Worm (Caenorhabditis elegans): ENCODE measurements around the gene fbxl-4.

fbxl-4 gene

DNA sequence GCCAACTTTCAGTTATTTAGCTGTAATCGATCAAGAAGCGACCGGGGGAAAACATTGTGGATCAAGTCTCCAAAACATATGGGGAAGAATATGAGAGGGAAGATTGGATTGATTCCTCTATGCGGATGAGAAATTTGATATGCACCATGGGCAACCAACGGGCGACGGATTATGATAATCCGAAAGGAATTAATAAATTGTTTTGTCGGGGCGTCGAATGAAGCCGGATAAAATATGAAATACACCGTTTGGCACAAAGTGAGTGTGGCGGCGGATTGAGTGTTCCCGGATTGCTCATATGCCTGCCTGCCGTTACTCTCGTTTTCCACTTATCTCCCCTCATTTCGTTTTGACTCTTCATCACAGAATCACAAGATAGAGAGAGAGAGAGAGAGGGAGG is 20.7 kb downstream of the fbxl-4 start:
- TF ChIP-seq flh-1 (GFP tag; optimal IDR thresholded peaks at IDR 0.05) = no peak
- no peak for TF ChIP-seq cnd-1 (tag; optimal IDR thresholded peaks at IDR 0.05)

DNA sequence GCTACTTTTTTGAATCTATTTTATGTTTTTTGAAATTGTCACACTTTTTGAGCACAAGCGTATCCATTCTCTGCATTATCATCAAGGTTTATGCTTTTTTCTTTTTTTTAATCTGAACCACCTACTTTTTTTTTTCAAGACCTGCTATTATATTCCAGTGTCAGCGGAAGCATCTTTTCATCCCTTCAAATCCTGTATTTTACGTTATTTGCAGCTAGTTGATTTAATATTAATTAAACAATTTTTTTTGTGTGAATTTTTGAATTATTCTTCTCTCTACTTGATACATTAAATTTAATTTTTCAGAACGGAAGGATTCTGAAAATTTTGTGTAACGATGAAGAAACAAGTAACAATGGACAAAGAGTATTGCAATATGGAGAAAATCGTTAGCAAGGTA is 21.1 kb downstream of the fbxl-4 start, which contains the start of gene C25B8.8:
C25B8.8 (plus strand) TSS at position 301 of the 400 bp plus-strand sequence.
- no peak for TF ChIP-seq lin-13 (tag; optimal IDR thresholded peaks at IDR 0.05)
- no peak for TF ChIP-seq mep-1 (tag; optimal IDR thresholded peaks at IDR 0.05)
- TF ChIP-seq ceh-43 (GFP tag; optimal IDR thresholded peaks at IDR 0.05) = no peak
- no peak for TF ChIP-seq nhr-237 (tag; optimal IDR thresholded peaks at IDR 0.05)
- TF ChIP-seq lin-32 (GFP tag; optimal IDR thresholded peaks at IDR 0.05) = no peak
- TF ChIP-seq lsy-2 (tag; optimal IDR thresholded peaks at IDR 0.05) = no peak
- TF ChIP-seq flh-1 (GFP tag; optimal IDR thresholded peaks at IDR 0.05) = no peak
- TF ChIP-seq cnd-1 (tag; optimal IDR thresholded peaks at IDR 0.05) = no peak
- TF ChIP-seq ceh-39 (tag; optimal IDR thresholded peaks at IDR 0.05) = no peak
- no peak for TF ChIP-seq mab-5 (tag; optimal IDR thresholded peaks at IDR 0.05)
- TF ChIP-seq ces-1 (GFP tag; optimal IDR thresholded peaks at IDR 0.05) = no peak
- no peak for TF ChIP-seq snpc-4 (tag; optimal IDR thresholded peaks at IDR 0.05)
- TF ChIP-seq nhr-76 (tag; optimal IDR thresholded peaks at IDR 0.05) = no peak
- TF ChIP-seq nhr-2 (tag; optimal IDR thresholded peaks at IDR 0.05) = no peak
- TF ChIP-seq ceh-83 (GFP tag; optimal IDR thresholded peaks at IDR 0.05) = no peak
- TF ChIP-seq unc-120 (tag; optimal IDR thresholded peaks at IDR 0.05; ENCODE audit: poor library complexity, severe bottlenecking) = no peak
- no peak for TF ChIP-seq sptf-1 (tag; optimal IDR thresholded peaks at IDR 0.05)
- TF ChIP-seq M03D4.4 (tag; optimal IDR thresholded peaks at IDR 0.05) = no peak
- no peak for TF ChIP-seq drap-1 (GFP tag; optimal IDR thresholded peaks at IDR 0.05)
- TF ChIP-seq bed-3 (GFP tag; optimal IDR thresholded peaks at IDR 0.05) = no peak

DNA sequence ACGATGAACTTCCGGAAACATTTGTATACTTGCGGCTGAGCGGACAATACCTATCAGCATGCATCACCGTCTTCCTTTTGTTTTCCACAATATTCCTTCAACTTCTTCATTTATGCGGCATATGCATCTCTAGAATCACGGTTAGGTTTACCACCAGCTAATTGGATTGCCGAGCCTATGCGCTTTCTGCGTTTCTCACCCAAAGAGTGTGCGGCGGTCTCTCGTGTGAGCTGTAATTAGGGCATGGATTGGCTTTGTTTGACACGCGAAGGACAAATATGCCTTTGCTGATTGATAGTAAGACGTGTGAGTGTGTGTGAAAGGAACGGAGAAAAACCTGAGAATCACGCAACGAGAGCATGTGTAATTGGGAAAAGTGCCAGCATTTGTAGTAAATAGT is 24.9 kb downstream of the fbxl-4 start:
- no peak for TF ChIP-seq nhr-2 (tag; optimal IDR thresholded peaks at IDR 0.05)
- no peak for TF ChIP-seq nhr-237 (tag; optimal IDR thresholded peaks at IDR 0.05)
- TF ChIP-seq ceh-39 (tag; optimal IDR thresholded peaks at IDR 0.05) = no peak
- TF ChIP-seq snpc-4 (tag; optimal IDR thresholded peaks at IDR 0.05) = no peak
- TF ChIP-seq ces-1 (GFP tag; optimal IDR thresholded peaks at IDR 0.05) = peak; percentile 84

DNA sequence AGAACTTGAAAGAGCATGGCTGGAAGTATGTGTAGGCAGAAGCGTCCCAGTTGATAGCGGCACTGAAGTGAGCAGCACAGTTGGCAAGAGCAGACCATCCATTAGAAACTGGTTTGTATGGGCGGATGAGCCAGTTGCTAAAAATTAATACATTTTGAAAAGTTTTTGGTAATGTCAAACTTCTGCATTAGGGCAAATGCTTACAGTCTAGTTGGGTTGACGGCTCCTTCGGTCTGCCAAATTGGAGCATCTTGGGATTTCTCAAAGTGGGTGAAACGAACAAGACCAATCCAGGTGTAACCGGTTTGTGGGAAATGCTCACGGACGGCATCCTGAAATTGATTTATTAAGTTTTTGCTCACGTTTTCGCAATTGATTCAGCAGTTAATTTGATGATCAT is 29.0 kb downstream of the fbxl-4 start:
- no peak for TF ChIP-seq ceh-83 (GFP tag; optimal IDR thresholded peaks at IDR 0.05)
- no peak for TF ChIP-seq ham-2 (GFP tag; optimal IDR thresholded peaks at IDR 0.05)
- TF ChIP-seq nhr-12 (tag; optimal IDR thresholded peaks at IDR 0.05) = no peak
- peak; percentile 2 for TF ChIP-seq mls-2 (tag; optimal IDR thresholded peaks at IDR 0.05)

DNA sequence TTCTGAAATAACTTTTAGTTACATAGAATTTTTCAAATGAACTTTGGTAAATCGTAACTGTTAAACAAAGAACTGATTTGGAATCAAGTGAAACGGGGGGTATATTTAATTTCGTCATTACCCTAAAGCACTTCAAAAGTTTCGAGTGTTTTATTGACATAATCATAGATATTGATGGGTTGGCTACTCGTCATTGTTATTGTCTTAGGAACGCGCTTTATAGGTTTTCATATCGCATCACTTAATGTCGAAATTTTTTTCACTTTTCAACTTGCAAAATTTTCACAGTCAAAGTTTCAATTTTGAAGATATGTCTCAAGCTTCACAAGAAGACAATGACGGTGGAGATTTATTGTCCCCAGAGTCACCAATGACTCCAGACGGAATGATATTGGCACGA is 30.1 kb downstream of the fbxl-4 start, which contains the start of gene kqt-1:
kqt-1 (plus strand) TSS at position 301 of the 400 bp plus-strand sequence.
- TF ChIP-seq snpc-4 (tag; optimal IDR thresholded peaks at IDR 0.05) (no peak), nhr-76 (tag; optimal IDR thresholded peaks at IDR 0.05) (no peak), sptf-1 (tag; optimal IDR thresholded peaks at IDR 0.05) (no peak), unc-39 (tag; optimal IDR thresholded peaks at IDR 0.05) (no peak), lin-32 (GFP tag; optimal IDR thresholded peaks at IDR 0.05) (no peak), unc-120 (tag; optimal IDR thresholded peaks at IDR 0.05; ENCODE audit: poor library complexity, severe bottlenecking) (no peak), ceh-39 (tag; optimal IDR thresholded peaks at IDR 0.05) (no peak), lin-13 (tag; optimal IDR thresholded peaks at IDR 0.05) (no peak), elt-3 (tag; optimal IDR thresholded peaks at IDR 0.05) (no peak), drap-1 (GFP tag; optimal IDR thresholded peaks at IDR 0.05) (no peak), mep-1 (tag; optimal IDR thresholded peaks at IDR 0.05) (no peak), M03D4.4 (tag; optimal IDR thresholded peaks at IDR 0.05) (no peak), flh-1 (GFP tag; optimal IDR thresholded peaks at IDR 0.05) (no peak), ces-1 (GFP tag; optimal IDR thresholded peaks at IDR 0.05) (no peak)

DNA sequence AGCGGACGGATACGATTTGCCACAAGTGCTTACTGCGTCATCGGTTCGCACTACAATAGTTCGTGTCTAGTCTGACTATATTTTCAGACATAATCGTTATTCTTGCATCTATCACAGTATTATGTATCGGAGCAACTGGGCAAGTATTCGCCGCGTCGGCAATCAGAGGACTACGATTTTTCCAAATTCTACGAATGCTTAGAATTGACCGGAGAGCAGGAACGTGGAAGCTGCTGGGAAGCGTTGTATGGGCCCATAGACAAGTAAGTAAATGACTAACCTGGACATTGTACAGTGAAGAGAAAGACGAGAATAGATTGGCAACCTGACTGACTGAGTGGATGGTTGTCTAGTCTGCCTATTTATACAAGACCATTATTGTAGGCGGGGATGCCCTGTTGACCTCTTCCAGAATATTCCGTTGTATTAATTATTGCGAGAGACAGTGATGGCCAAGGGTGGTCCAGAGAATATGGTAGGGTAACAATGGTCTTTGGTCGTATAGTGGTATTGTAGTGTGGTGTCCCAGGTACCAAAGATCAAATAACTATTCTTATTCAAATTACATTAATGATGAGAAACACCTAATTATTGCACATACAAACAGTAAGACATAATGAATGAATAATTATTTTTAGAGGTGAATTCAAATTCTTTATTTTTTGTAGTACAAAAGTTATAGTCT is 34.1 kb downstream of the fbxl-4 start, which contains the start of gene clec-266:
clec-266 (minus strand) TSS at position 364 of the 685 bp plus-strand sequence.
- TF ChIP-seq mep-1 (tag; optimal IDR thresholded peaks at IDR 0.05) = no peak
- TF ChIP-seq nhr-12 (tag; optimal IDR thresholded peaks at IDR 0.05) = peak; percentile 44
- TF ChIP-seq M03D4.4 (tag; optimal IDR thresholded peaks at IDR 0.05) = no peak
- peak; percentile 63 for TF ChIP-seq unc-39 (tag; optimal IDR thresholded peaks at IDR 0.05)
- TF ChIP-seq nhr-2 (tag; optimal IDR thresholded peaks at IDR 0.05) = peak; percentile 57
- peak; percentile 18 for TF ChIP-seq ceh-43 (GFP tag; optimal IDR thresholded peaks at IDR 0.05)
- TF ChIP-seq ceh-39 (tag; optimal IDR thresholded peaks at IDR 0.05) = peak; percentile 36

DNA sequence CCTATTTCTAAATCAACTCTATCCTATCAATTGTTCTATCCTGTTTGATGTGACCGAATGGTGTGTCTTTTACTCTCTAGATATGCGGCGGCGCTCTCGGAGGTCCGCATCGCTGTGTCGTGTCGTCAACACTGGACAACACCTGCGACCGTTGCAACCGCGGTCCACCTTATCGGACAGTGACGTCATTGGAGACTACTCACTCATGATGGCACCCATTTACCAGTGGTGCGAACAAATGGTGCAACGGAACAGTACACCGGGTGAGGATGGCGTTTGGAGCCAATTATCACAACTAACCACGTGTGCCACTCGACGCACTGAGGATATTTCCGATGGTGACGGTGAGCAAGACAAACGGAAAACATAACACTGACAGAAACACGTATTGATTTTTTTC is 36.7 kb downstream of the fbxl-4 start:
- TF ChIP-seq ham-2 (GFP tag; optimal IDR thresholded peaks at IDR 0.05) (no peak), blmp-1 (tag; optimal IDR thresholded peaks at IDR 0.05) (no peak), snpc-4 (tag; optimal IDR thresholded peaks at IDR 0.05) (no peak), lin-32 (GFP tag; optimal IDR thresholded peaks at IDR 0.05) (peak; percentile 34), M03D4.4 (tag; optimal IDR thresholded peaks at IDR 0.05) (no peak), pha-4 (tag; optimal IDR thresholded peaks at IDR 0.05) (no peak), ztf-11 (tag; optimal IDR thresholded peaks at IDR 0.05) (no peak), sptf-1 (tag; optimal IDR thresholded peaks at IDR 0.05) (no peak), ceh-39 (tag; optimal IDR thresholded peaks at IDR 0.05) (peak; percentile 16), unc-120 (tag; optimal IDR thresholded peaks at IDR 0.05; ENCODE audit: poor library complexity, severe bottlenecking) (no peak), nhr-2 (tag; optimal IDR thresholded peaks at IDR 0.05) (peak; percentile 77), ceh-83 (GFP tag; optimal IDR thresholded peaks at IDR 0.05) (no peak), cnd-1 (tag; optimal IDR thresholded peaks at IDR 0.05) (no peak), nhr-28 (tag; optimal IDR thresholded peaks at IDR 0.05) (no peak), bed-3 (GFP tag; optimal IDR thresholded peaks at IDR 0.05) (no peak), lin-13 (tag; optimal IDR thresholded peaks at IDR 0.05) (no peak), nhr-76 (tag; optimal IDR thresholded peaks at IDR 0.05) (no peak), ces-1 (GFP tag; optimal IDR thresholded peaks at IDR 0.05) (no peak), drap-1 (GFP tag; optimal IDR thresholded peaks at IDR 0.05) (peak; percentile 32), elt-3 (tag; optimal IDR thresholded peaks at IDR 0.05) (no peak), hlh-1 (tag; optimal IDR thresholded peaks at IDR 0.05) (no peak), flh-1 (GFP tag; optimal IDR thresholded peaks at IDR 0.05) (no peak), mep-1 (tag; optimal IDR thresholded peaks at IDR 0.05) (no peak), nhr-12 (tag; optimal IDR thresholded peaks at IDR 0.05) (peak; percentile 4), mab-5 (tag; optimal IDR thresholded peaks at IDR 0.05) (no peak), ceh-43 (GFP tag; optimal IDR thresholded peaks at IDR 0.05) (no peak), mls-2 (tag; optimal IDR thresholded peaks at IDR 0.05) (no peak), lsy-2 (tag; optimal IDR thresholded peaks at IDR 0.05) (no peak), nhr-237 (tag; optimal IDR thresholded peaks at IDR 0.05) (no peak)
